Fruit fly (Drosophila melanogaster) whole organism, embryonic: Measurements from ENCODE around the gene Dr.
A peak's percentile ranks its signal among the peaks of the same experiment; 100 is the strongest.

Source experiments
- Awh ChIP-seq: fragments of 200-800 bp; sonication (Bioruptor generic); IDR thresholded peaks from 2 replicates; pipeline ENCODE4, ENCODE4 v1.3.6; 2022; ENCODE audit warnings: missing biosample characterization, missing genetic modification characterization
- CG10209 ChIP-seq: fragments of 200-800 bp; sonication (Bioruptor generic); optimal IDR thresholded peaks from 3 replicates; lab custom pipeline; 2017; ENCODE audit warnings: missing biosample characterization, mild to moderate bottlenecking, missing genetic modification characterization, missing genetic modification reagents
- CG11247 ChIP-seq: fragments of 200-800 bp; sonication (Bioruptor generic); IDR thresholded peaks from 2 replicates; pipeline ENCODE4 v1.3.6; 2022; ENCODE audit warnings: missing biosample characterization, missing genetic modification characterization
- CG12744 ChIP-seq: fragments of 200-800 bp; sonication (Bioruptor generic); optimal IDR thresholded peaks from 2 replicates; lab custom pipeline; 2016; ENCODE audit warnings: missing biosample characterization, missing genetic modification characterization
- CG12942 ChIP-seq: fragments of 200-800 bp; sonication (Bioruptor generic); optimal IDR thresholded peaks from 3 replicates; lab custom pipeline; 2016; ENCODE audit warnings: missing biosample characterization, missing genetic modification characterization
- CG16863 ChIP-seq: fragments of 200-800 bp; sonication (Bioruptor generic); optimal IDR thresholded peaks from 3 replicates; lab custom pipeline; 2016; ENCODE audit warnings: missing biosample characterization, missing genetic modification characterization
- CG17186 ChIP-seq: fragments of 200-800 bp; sonication (Bioruptor generic); optimal IDR thresholded peaks from 3 replicates; lab custom pipeline; 2017; ENCODE audit warnings: missing biosample characterization, missing genetic modification reagents, missing genetic modification characterization
- CG17328 ChIP-seq: fragments of 200-800 bp; sonication (Bioruptor generic); IDR thresholded peaks from 2 replicates; pipeline ENCODE4 v1.3.6; 2022; ENCODE audit warnings: missing biosample characterization, missing genetic modification characterization
- CG18262 ChIP-seq: fragments of 200-800 bp; optimal IDR thresholded peaks from 3 replicates; lab custom pipeline; 2019; ENCODE audit warnings: missing biosample characterization, mild to moderate bottlenecking, missing genetic modification characterization, moderate library complexity
- CG18599 ChIP-seq: fragments of 200-800 bp; sonication (Bioruptor generic); optimal IDR thresholded peaks from 3 replicates; lab custom pipeline; 2017; ENCODE audit warnings: missing biosample characterization, missing genetic modification characterization, mild to moderate bottlenecking, moderate library complexity, missing genetic modification reagents
- CG2678 ChIP-seq: fragments of 200-800 bp; sonication (Bioruptor generic); optimal IDR thresholded peaks from 3 replicates; lab custom pipeline; 2019; ENCODE audit warnings: missing biosample characterization, mild to moderate bottlenecking, missing genetic modification characterization, moderate library complexity
- CG31224 ChIP-seq: fragments of 200-800 bp; sonication (Bioruptor generic); IDR thresholded peaks from 2 replicates; pipeline ENCODE4 v1.3.6; 2022; ENCODE audit warnings: missing biosample characterization, missing genetic modification characterization
- CG33557 ChIP-seq: fragments of 200-800 bp; sonication (Bioruptor generic); optimal IDR thresholded peaks from 2 replicates; lab custom pipeline; 2019; ENCODE audit warnings: missing biosample characterization, mild to moderate bottlenecking, missing genetic modification characterization, moderate library complexity
- CG34224 ChIP-seq: fragments of 200-800 bp; sonication (Bioruptor generic); IDR thresholded peaks from 3 replicates; pipeline ENCODE4 v1.3.6; 2022; ENCODE audit warnings: missing biosample characterization, missing genetic modification characterization; ENCODE audit not compliant: partially characterized antibody
- CG34422 ChIP-seq: fragments of 200-800 bp; sonication (Bioruptor generic); IDR thresholded peaks from 3 replicates; pipeline ENCODE4 v1.3.6; 2022; ENCODE audit warnings: missing biosample characterization, missing genetic modification characterization
- CG5180 ChIP-seq: fragments of 200-800 bp; sonication (Bioruptor generic); optimal IDR thresholded peaks from 3 replicates; lab custom pipeline; 2017; ENCODE audit warnings: missing biosample characterization, missing genetic modification characterization, mild to moderate bottlenecking, moderate library complexity, missing genetic modification reagents
- CG6854 ChIP-seq: fragments of 200-800 bp; sonication (Bioruptor generic); optimal IDR thresholded peaks from 3 replicates; lab custom pipeline; 2017; ENCODE audit warnings: missing biosample characterization, mild to moderate bottlenecking, missing genetic modification characterization
- CG7556 ChIP-seq: fragments of 200-800 bp; sonication (Bioruptor generic); optimal IDR thresholded peaks from 2 replicates; lab custom pipeline; 2017; ENCODE audit warnings: missing biosample characterization, mild to moderate bottlenecking, missing genetic modification characterization
- CG8944 ChIP-seq: fragments of 200-800 bp; sonication (Bioruptor generic); optimal IDR thresholded peaks from 3 replicates; lab custom pipeline; 2016; ENCODE audit warnings: missing biosample characterization, missing genetic modification characterization
- Dek ChIP-seq: fragments of 200-800 bp; sonication (Bioruptor generic); optimal IDR thresholded peaks from 3 replicates; lab custom pipeline; 2019; ENCODE audit warnings: missing biosample characterization, mild to moderate bottlenecking, missing genetic modification characterization, moderate library complexity
- GATAe ChIP-seq: fragments of 200-800 bp; sonication (Bioruptor generic); conservative IDR thresholded peaks from 2 replicates; pipeline ENCODE4 v1.3.6; 2022; ENCODE audit warnings: missing biosample characterization, missing genetic modification characterization
- HLHmδ ChIP-seq: fragments of 200-800 bp; sonication (Bioruptor generic); optimal IDR thresholded peaks from 2 replicates; lab custom pipeline; 2018; ENCODE audit warnings: missing biosample characterization, mild to moderate bottlenecking, missing genetic modification characterization, moderate library complexity
- HmgZ ChIP-seq: fragments of 200-800 bp; sonication (Bioruptor generic); optimal IDR thresholded peaks from 2 replicates; lab custom pipeline; 2018; ENCODE audit warnings: missing biosample characterization, mild to moderate bottlenecking, missing genetic modification characterization
- Meics ChIP-seq: fragments of 200-800 bp; sonication (Bioruptor generic); optimal IDR thresholded peaks from 2 replicates; lab custom pipeline; 2017; ENCODE audit warnings: missing biosample characterization, mild to moderate bottlenecking, missing genetic modification characterization
- Oli ChIP-seq: fragments of 200-800 bp; sonication (Bioruptor generic); optimal IDR thresholded peaks from 2 replicates; lab custom pipeline; 2018; ENCODE audit warnings: missing biosample characterization, mild to moderate bottlenecking, missing genetic modification characterization, moderate library complexity
- Six4 ChIP-seq: fragments of 200-800 bp; sonication (Bioruptor generic); optimal IDR thresholded peaks from 2 replicates; lab custom pipeline; 2016; ENCODE audit warnings: missing biosample characterization, missing genetic modification characterization
- YL-1 ChIP-seq: fragments of 200-800 bp; sonication (Bioruptor generic); optimal IDR thresholded peaks from 3 replicates; lab custom pipeline; 2017; ENCODE audit warnings: missing biosample characterization, mild to moderate bottlenecking, missing genetic modification characterization
- bowl ChIP-seq: fragments of 200-800 bp; sonication (Bioruptor generic); IDR thresholded peaks from 2 replicates; pipeline ENCODE4 v1.3.6; 2022; ENCODE audit warnings: missing biosample characterization, missing genetic modification characterization
- btn ChIP-seq: fragments of 200-800 bp; sonication (Bioruptor generic); optimal IDR thresholded peaks from 2 replicates; lab custom pipeline; 2016; ENCODE audit warnings: missing biosample characterization, missing genetic modification characterization
- chm ChIP-seq: fragments of 200-800 bp; sonication (Bioruptor generic); IDR thresholded peaks from 2 replicates; pipeline ENCODE4 v1.3.6; 2022; ENCODE audit warnings: missing biosample characterization, missing genetic modification characterization
- crol ChIP-seq: fragments of 200-800 bp; sonication (Bioruptor generic); IDR thresholded peaks from 2 replicates; pipeline ENCODE4 v1.3.6; 2022; ENCODE audit warnings: missing biosample characterization, missing genetic modification characterization
- cwo ChIP-seq: fragments of 200-800 bp; sonication (Bioruptor generic); optimal IDR thresholded peaks from 3 replicates; lab custom pipeline; 2017; ENCODE audit warnings: missing biosample characterization, missing genetic modification characterization, mild to moderate bottlenecking, moderate library complexity, missing genetic modification reagents
- gro ChIP-seq: fragments of 200-800 bp; sonication (Bioruptor generic); optimal IDR thresholded peaks from 2 replicates; lab custom pipeline; 2016; ENCODE audit warnings: missing biosample characterization, missing genetic modification characterization
- hb ChIP-seq: fragments of 200-800 bp; sonication (Bioruptor generic); IDR thresholded peaks from 3 replicates; pipeline ENCODE4 v1.3.6; 2022; ENCODE audit warnings: missing biosample characterization, missing genetic modification characterization; ENCODE audit not compliant: partially characterized antibody
- her ChIP-seq: fragments of 200-800 bp; sonication (Bioruptor generic); optimal IDR thresholded peaks from 2 replicates; lab custom pipeline; 2016; ENCODE audit warnings: missing biosample characterization, missing genetic modification characterization
- ind ChIP-seq: fragments of 200-800 bp; sonication (Bioruptor generic); optimal IDR thresholded peaks from 3 replicates; lab custom pipeline; 2016; ENCODE audit warnings: missing biosample characterization, missing genetic modification characterization
- jigr1 ChIP-seq: fragments of 200-800 bp; sonication (Bioruptor generic); IDR thresholded peaks from 3 replicates; pipeline ENCODE4 v1.3.6; 2022; ENCODE audit warnings: missing biosample characterization, missing genetic modification characterization
- kni ChIP-seq: fragments of 200-800 bp; sonication (Bioruptor generic); optimal IDR thresholded peaks from 3 replicates; lab custom pipeline; 2017; ENCODE audit warnings: mild to moderate bottlenecking, missing biosample characterization, missing genetic modification reagents, missing genetic modification characterization
- oc ChIP-seq: fragments of 200-800 bp; sonication (Bioruptor generic); optimal IDR thresholded peaks from 2 replicates; lab custom pipeline; 2018; ENCODE audit warnings: missing biosample characterization, mild to moderate bottlenecking, missing genetic modification characterization, moderate library complexity
- pan ChIP-seq, 4 experiments: fragments of >200 bp in 3 of 4; fragments of 200-800 bp in 1 of 4; sonication (Bioruptor generic) in 1 of 4; optimal IDR thresholded peaks in 3 of 4; IDR thresholded peaks in 1 of 4; 2 replicates each; pipeline versions ENCODE4 v1.3.6 to Lab custom; 2017 to 2022; ENCODE audit warnings: missing biosample characterization in 2 of 4, missing genetic modification characterization in 2 of 4, mixed read lengths in 1 of 4
- repo ChIP-seq: fragments of 200-800 bp; sonication (Bioruptor generic); optimal IDR thresholded peaks from 2 replicates; lab custom pipeline; 2016; ENCODE audit warnings: missing biosample characterization, missing genetic modification characterization
- sc ChIP-seq, 3 experiments: fragments of >200 bp in 2 of 3; fragments of 200-800 bp in 1 of 3; sonication (Bioruptor generic) in 1 of 3; optimal IDR thresholded peaks; 2 replicates in 2 of 3; 3 replicates in 1 of 3; lab custom pipeline; 2017; ENCODE audit warnings: mild to moderate bottlenecking in 1 of 3, missing biosample characterization in 1 of 3, missing genetic modification characterization in 1 of 3, missing genetic modification reagents in 1 of 3
- sisA ChIP-seq: fragments of 200-800 bp; sonication (Bioruptor generic); IDR thresholded peaks from 2 replicates; pipeline ENCODE4 v1.3.6; 2022; ENCODE audit warnings: missing biosample characterization, missing genetic modification characterization
- sr ChIP-seq: fragments of 200-800 bp; sonication (Bioruptor generic); IDR thresholded peaks from 3 replicates; pipeline ENCODE4 v1.3.6; 2022; ENCODE audit warnings: missing biosample characterization, missing genetic modification characterization
- ssp ChIP-seq: fragments of 200-800 bp; sonication (Bioruptor generic); IDR thresholded peaks from 2 replicates; pipeline ENCODE4 v1.3.6; 2022; ENCODE audit warnings: missing biosample characterization, missing genetic modification characterization
- trem ChIP-seq: fragments of 200-800 bp; optimal IDR thresholded peaks from 3 replicates; lab custom pipeline; 2019; ENCODE audit warnings: missing biosample characterization, mild to moderate bottlenecking, missing genetic modification characterization, moderate library complexity
- tup ChIP-seq: fragments of 200-800 bp; sonication (Bioruptor generic); optimal IDR thresholded peaks from 2 replicates; lab custom pipeline; 2016; ENCODE audit warnings: missing biosample characterization, mild to moderate bottlenecking, missing genetic modification characterization, moderate library complexity
- zfh1 ChIP-seq: fragments of 200-800 bp; sonication (Bioruptor generic); IDR thresholded peaks from 3 replicates; pipeline ENCODE4 v1.3.6; 2022; ENCODE audit warnings: missing biosample characterization, missing genetic modification characterization

Dr gene

DNA sequence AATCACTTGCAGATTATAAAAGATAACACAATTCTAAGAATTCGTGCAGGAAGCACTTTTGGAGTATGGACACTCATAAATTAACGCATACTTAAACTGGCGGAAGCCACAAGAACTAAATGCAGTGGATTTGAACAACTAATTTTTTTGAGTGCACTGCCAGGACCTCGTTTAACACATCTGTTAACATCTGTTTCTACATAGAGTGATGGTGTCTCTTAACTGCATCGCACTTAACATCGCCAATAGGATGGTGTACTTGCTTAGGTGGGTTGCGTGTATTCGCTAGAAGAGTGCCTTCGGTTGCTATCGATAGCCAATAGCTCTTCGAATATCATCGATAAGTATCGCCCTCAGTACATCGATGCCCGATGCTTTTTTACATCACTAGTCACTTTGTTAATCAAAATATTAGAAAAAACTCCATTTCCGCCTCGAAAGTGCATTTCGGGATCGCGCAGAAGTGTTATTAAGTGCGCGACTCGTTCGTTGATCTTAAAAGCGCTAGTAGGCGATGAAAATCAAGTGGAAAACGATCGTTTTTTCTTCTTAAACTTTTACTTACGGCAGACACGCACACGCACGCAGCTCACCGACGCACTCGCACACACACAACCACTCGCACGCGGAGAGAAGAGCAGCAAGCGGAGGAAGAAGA lies 35.4 kb downstream of the Dr start, which contains the start of gene alph (continued):
- no peak for TF ChIP-seq CG10209 (GFP tag; lab: Kevin White, UChicago)
- no peak for TF ChIP-seq crol
- TF ChIP-seq CG2678 (tag; lab: Kevin White, UChicago) = peak; percentile 33
- TF ChIP-seq CG8944 (GFP tag; lab: Kevin White, UChicago) = no peak
- peak; percentile 52 for TF ChIP-seq CG17186 (GFP tag; lab: Kevin White, UChicago)
- no peak for TF ChIP-seq Awh (GFP tag; lab: Robert Waterston, UW)
- peak; percentile 93 for TF ChIP-seq CG34224 (GFP tag; lab: Robert Waterston, UW)
- TF ChIP-seq kni (GFP tag; lab: Kevin White, UChicago) = no peak
- TF ChIP-seq gro (GFP tag; lab: Kevin White, UChicago) = no peak
- peak; percentile 57 for TF ChIP-seq CG18599 (GFP tag; lab: Kevin White, UChicago)
- no peak for TF ChIP-seq CG11247 (GFP tag; lab: Robert Waterston, UW)
- peak; percentile 14; the same call in 1 of the 2 replicates for TF ChIP-seq CG31224 (GFP tag; lab: Robert Waterston, UW)
- TF ChIP-seq CG5180 (GFP tag; lab: Kevin White, UChicago) = no peak
- peak; percentile 93 for TF ChIP-seq CG16863
- TF ChIP-seq jigr1 (GFP tag; lab: Robert Waterston, UW) = no peak
- TF ChIP-seq Oli (tag; lab: Kevin White, UChicago) = peak; percentile 3
- TF ChIP-seq HLHmδ (GFP tag; lab: Kevin White, UChicago) = no peak
- no peak for TF ChIP-seq bowl
- no peak for TF ChIP-seq oc (tag; lab: Kevin White, UChicago)
- TF ChIP-seq CG12744 (GFP tag; lab: Kevin White, UChicago) = peak; percentile 17
- TF ChIP-seq ssp (GFP tag; lab: Robert Waterston, UW) = no peak
- no peak for TF ChIP-seq cwo (GFP tag; lab: Kevin White, UChicago)
- no peak for TF ChIP-seq chm (GFP tag; lab: Robert Waterston, UW)
- no peak for TF ChIP-seq GATAe (GFP tag; lab: Robert Waterston, UW)
- TF ChIP-seq CG33557 (GFP tag; lab: Kevin White, UChicago) = peak; percentile 6
- TF ChIP-seq ind (GFP tag; lab: Kevin White, UChicago) = peak; percentile 20
- peak; percentile 26; the same call in 1 of the 3 replicates for TF ChIP-seq zfh1
- TF ChIP-seq HmgZ = peak; percentile 85
- TF ChIP-seq CG7556 (GFP tag; lab: Kevin White, UChicago) = peak; percentile 46
- TF ChIP-seq CG34422 = no peak
- TF ChIP-seq YL-1 = peak; percentile 77
- TF ChIP-seq pan (optimal IDR thresholded peaks at IDR 0.05; lab: Kevin White, UChicago) = no peak
- peak in 1 of 2 experiments; percentile 45 for TF ChIP-seq pan (GFP tag; optimal IDR thresholded peaks at IDR 0.05 in 1 of 2, IDR thresholded peaks at IDR 0.05 in 1 of 2)
- TF ChIP-seq tup (GFP tag; lab: Kevin White, UChicago) = peak; percentile 0
- TF ChIP-seq sr = no peak
- TF ChIP-seq CG17328 (GFP tag; lab: Robert Waterston, UW) = 0 out of 2 replicates have a peak, but pooled peaks have one; percentile 15
- TF ChIP-seq CG12942 = peak; percentile 18
- no peak for TF ChIP-seq Six4 (GFP tag; lab: Kevin White, UChicago)
- no peak for TF ChIP-seq sc (optimal IDR thresholded peaks at IDR 0.05; lab: Kevin White, UChicago)
- no peak for TF ChIP-seq sc (GFP tag; optimal IDR thresholded peaks at IDR 0.05; lab: Kevin White, UChicago)
- peak; percentile 27 for TF ChIP-seq CG6854 (GFP tag; lab: Kevin White, UChicago)
- TF ChIP-seq repo (GFP tag; lab: Kevin White, UChicago) = no peak
- no peak for TF ChIP-seq her
- peak; percentile 40 for TF ChIP-seq Meics (GFP tag; lab: Kevin White, UChicago)
- TF ChIP-seq CG18262 (tag; lab: Kevin White, UChicago) = peak; percentile 26
- TF ChIP-seq sisA (GFP tag; lab: Robert Waterston, UW) = no peak
- TF ChIP-seq Dek (tag; lab: Kevin White, UChicago) = peak; percentile 10
- no peak for TF ChIP-seq trem (tag; lab: Kevin White, UChicago)
- TF ChIP-seq btn (GFP tag; lab: Kevin White, UChicago) = peak; percentile 46
- TF ChIP-seq hb (GFP tag; lab: Robert Waterston, UW) = peak; percentile 97
